Fruit fly (Drosophila melanogaster) whole organism, embryonic: Measurements from ENCODE around the gene ver.

ENCODE experiments used
- Blimp-1 ChIP-seq: fragments of 200-800 bp; sonication (Bioruptor generic); optimal IDR thresholded peaks from 3 replicates; lab custom pipeline; 2018; ENCODE audit warnings: missing biosample characterization, missing genetic modification characterization, mild to moderate bottlenecking, moderate library complexity, missing genetic modification reagents
- CG10979 ChIP-seq: fragments of 200-800 bp; sonication (Bioruptor generic); optimal IDR thresholded peaks from 2 replicates; lab custom pipeline; 2018; ENCODE audit warnings: missing biosample characterization, mild to moderate bottlenecking, missing genetic modification characterization, moderate library complexity
- CG11696 ChIP-seq: fragments of 200-800 bp; sonication (Bioruptor generic); IDR thresholded peaks from 2 replicates; pipeline ENCODE4 v1.3.6; 2022; ENCODE audit warnings: missing biosample characterization, missing genetic modification characterization
- CG17802 ChIP-seq: fragments of 200-800 bp; sonication (Bioruptor generic); optimal IDR thresholded peaks from 2 replicates; lab custom pipeline; 2018; ENCODE audit warnings: missing biosample characterization, mild to moderate bottlenecking, missing genetic modification characterization, moderate library complexity
- CG17912 ChIP-seq: fragments of 200-800 bp; sonication (Bioruptor generic); optimal IDR thresholded peaks from 2 replicates; lab custom pipeline; 2018; ENCODE audit warnings: missing biosample characterization, mild to moderate bottlenecking, missing genetic modification characterization
- CG2116 ChIP-seq: fragments of 200-800 bp; sonication (Bioruptor generic); optimal IDR thresholded peaks from 3 replicates; lab custom pipeline; 2018; ENCODE audit warnings: missing biosample characterization, mild to moderate bottlenecking, missing genetic modification characterization
- CG2120 ChIP-seq: fragments of 200-800 bp; sonication (Bioruptor generic); optimal IDR thresholded peaks from 3 replicates; lab custom pipeline; 2016; ENCODE audit warnings: missing biosample characterization, missing genetic modification characterization
- CG2678 ChIP-seq: fragments of 200-800 bp; sonication (Bioruptor generic); optimal IDR thresholded peaks from 3 replicates; lab custom pipeline; 2019; ENCODE audit warnings: missing biosample characterization, mild to moderate bottlenecking, missing genetic modification characterization, moderate library complexity
- CG30431 ChIP-seq: fragments of 200-800 bp; sonication (Bioruptor generic); optimal IDR thresholded peaks from 2 replicates; lab custom pipeline; 2017; ENCODE audit warnings: missing biosample characterization, missing genetic modification characterization
- CG33213 ChIP-seq: fragments of 200-800 bp; sonication (Bioruptor generic); optimal IDR thresholded peaks from 3 replicates; lab custom pipeline; 2016; ENCODE audit warnings: missing biosample characterization, missing genetic modification characterization
- CG4730 ChIP-seq: fragments of 200-800 bp; sonication (Bioruptor generic); IDR thresholded peaks from 2 replicates; pipeline ENCODE4 v1.3.6; 2022; ENCODE audit warnings: missing biosample characterization, missing genetic modification characterization
- CG6272 ChIP-seq: fragments of 200-800 bp; sonication (Bioruptor generic); IDR thresholded peaks from 2 replicates; pipeline ENCODE4 v1.3.6; 2022; ENCODE audit warnings: missing biosample characterization, missing genetic modification characterization
- CG7556 ChIP-seq: fragments of 200-800 bp; sonication (Bioruptor generic); optimal IDR thresholded peaks from 2 replicates; lab custom pipeline; 2017; ENCODE audit warnings: missing biosample characterization, mild to moderate bottlenecking, missing genetic modification characterization
- CG7963 ChIP-seq: fragments of 200-800 bp; sonication (Bioruptor generic); IDR thresholded peaks from 3 replicates; pipeline ENCODE4 v1.3.6; 2022; ENCODE audit warnings: missing biosample characterization, missing genetic modification characterization; ENCODE audit not compliant: partially characterized antibody
- CG8388 ChIP-seq: fragments of 200-800 bp; sonication (Bioruptor generic); optimal IDR thresholded peaks from 2 replicates; lab custom pipeline; 2019; ENCODE audit warnings: missing biosample characterization, mild to moderate bottlenecking, missing genetic modification characterization, moderate library complexity
- CG9797 ChIP-seq: fragments of 200-800 bp; sonication (Bioruptor generic); optimal IDR thresholded peaks from 3 replicates; lab custom pipeline; 2018; ENCODE audit warnings: missing biosample characterization, mild to moderate bottlenecking, missing genetic modification characterization
- CG9817 ChIP-seq: fragments of 200-800 bp; sonication (Bioruptor generic); optimal IDR thresholded peaks from 2 replicates; lab custom pipeline; 2018; ENCODE audit warnings: missing biosample characterization, mild to moderate bottlenecking, missing genetic modification characterization, moderate library complexity
- CTCF ChIP-seq: fragments of 200-800 bp; sonication (Bioruptor generic); optimal IDR thresholded peaks from 2 replicates; lab custom pipeline; 2017; ENCODE audit warnings: missing biosample characterization, mild to moderate bottlenecking, missing genetic modification characterization, moderate library complexity
- CoRest ChIP-seq: fragments of 200-800 bp; sonication (Bioruptor generic); optimal IDR thresholded peaks from 3 replicates; lab custom pipeline; 2018; ENCODE audit warnings: missing biosample characterization, mild to moderate bottlenecking, missing genetic modification characterization, moderate library complexity
- Deaf1 ChIP-seq: fragments of 200-800 bp; optimal IDR thresholded peaks from 3 replicates; lab custom pipeline; 2019; ENCODE audit warnings: missing biosample characterization, mild to moderate bottlenecking, missing genetic modification characterization, moderate library complexity
- E2f2 ChIP-seq: fragments of 200-800 bp; sonication (Bioruptor generic); IDR thresholded peaks from 2 replicates; pipeline ENCODE4 v1.3.6; 2022; ENCODE audit warnings: missing biosample characterization, missing genetic modification characterization
- Ets65A ChIP-seq: fragments of 200-800 bp; sonication (Bioruptor generic); peaks from one replicate; lab custom pipeline; 2016; ENCODE audit warnings: missing biosample characterization, missing genetic modification characterization
- HLHmδ ChIP-seq: fragments of 200-800 bp; sonication (Bioruptor generic); optimal IDR thresholded peaks from 2 replicates; lab custom pipeline; 2018; ENCODE audit warnings: missing biosample characterization, mild to moderate bottlenecking, missing genetic modification characterization, moderate library complexity
- HmgD ChIP-seq: fragments of 200-800 bp; sonication (Bioruptor generic); optimal IDR thresholded peaks from 3 replicates; lab custom pipeline; 2016; ENCODE audit warnings: missing biosample characterization, missing genetic modification characterization
- Hmx ChIP-seq: fragments of 200-800 bp; sonication (Bioruptor generic); optimal IDR thresholded peaks from 2 replicates; lab custom pipeline; 2016; ENCODE audit warnings: missing biosample characterization, missing genetic modification characterization
- Jarid2 ChIP-seq: fragments of 200-800 bp; sonication (Bioruptor generic); optimal IDR thresholded peaks from 3 replicates; lab custom pipeline; 2017; ENCODE audit warnings: mild to moderate bottlenecking, missing biosample characterization, missing genetic modification reagents, missing genetic modification characterization
- MBD-R2 ChIP-seq: fragments of 200-800 bp; sonication (Bioruptor generic); IDR thresholded peaks from 2 replicates; pipeline ENCODE4 v1.3.6; 2022; ENCODE audit warnings: missing biosample characterization, missing genetic modification characterization
- MTF-1 ChIP-seq: fragments of 200-800 bp; sonication (Bioruptor generic); optimal IDR thresholded peaks from 2 replicates; lab custom pipeline; 2018; ENCODE audit warnings: missing biosample characterization, mild to moderate bottlenecking, missing genetic modification characterization, borderline replicate concordance
- Myb ChIP-seq: fragments of 200-800 bp; sonication (Bioruptor generic); optimal IDR thresholded peaks from 2 replicates; lab custom pipeline; 2016; ENCODE audit warnings: missing biosample characterization, missing genetic modification characterization
- Rfx ChIP-seq: fragments of 200-800 bp; sonication (Bioruptor generic); IDR thresholded peaks from 2 replicates; pipeline ENCODE4 v1.3.6; 2022; ENCODE audit warnings: missing biosample characterization, missing genetic modification characterization
- Scr ChIP-seq: fragments of 200-800 bp; sonication (Bioruptor generic); IDR thresholded peaks from 2 replicates; pipeline ENCODE4 v1.3.6; 2022; ENCODE audit warnings: missing biosample characterization, missing genetic modification characterization; ENCODE audit not compliant: partially characterized antibody
- caup ChIP-seq: fragments of 200-800 bp; sonication (Bioruptor generic); optimal IDR thresholded peaks from 3 replicates; lab custom pipeline; 2017; ENCODE audit warnings: missing biosample characterization, mild to moderate bottlenecking, missing genetic modification characterization, moderate library complexity; ENCODE audit not compliant: severe bottlenecking
- cg ChIP-seq: fragments of 200-800 bp; sonication (Bioruptor generic); optimal IDR thresholded peaks from 3 replicates; lab custom pipeline; 2019; ENCODE audit warnings: missing biosample characterization, mild to moderate bottlenecking, missing genetic modification characterization, moderate library complexity
- da ChIP-seq: fragments of 200-800 bp; sonication (Bioruptor generic); optimal IDR thresholded peaks from 2 replicates; lab custom pipeline; 2016; ENCODE audit warnings: missing biosample characterization, missing genetic modification characterization
- fd96Cb ChIP-seq: fragments of 200-800 bp; sonication (Bioruptor generic); optimal IDR thresholded peaks from 2 replicates; lab custom pipeline; 2018; ENCODE audit warnings: missing biosample characterization, mild to moderate bottlenecking, missing genetic modification characterization, moderate library complexity
- ftz-f1 ChIP-seq: fragments of 200-800 bp; sonication (Bioruptor generic); optimal IDR thresholded peaks from 2 replicates; lab custom pipeline; 2016; ENCODE audit warnings: missing biosample characterization, missing genetic modification characterization
- gem ChIP-seq: fragments of 200-800 bp; sonication (Bioruptor generic); optimal IDR thresholded peaks from 2 replicates; lab custom pipeline; 2019; ENCODE audit warnings: missing biosample characterization, mild to moderate bottlenecking, missing genetic modification characterization, moderate library complexity
- inv ChIP-seq: fragments of 200-800 bp; sonication (Bioruptor generic); IDR thresholded peaks from 2 replicates; pipeline ENCODE4 v1.3.6; 2022; ENCODE audit warnings: missing biosample characterization, missing genetic modification characterization; ENCODE audit not compliant: partially characterized antibody
- knrl ChIP-seq: fragments of 200-800 bp; sonication (Bioruptor generic); IDR thresholded peaks from 3 replicates; pipeline ENCODE4 v1.3.6; 2022; ENCODE audit warnings: missing biosample characterization, missing genetic modification characterization; ENCODE audit not compliant: partially characterized antibody
- mirr ChIP-seq: fragments of 200-800 bp; sonication (Bioruptor generic); optimal IDR thresholded peaks from 3 replicates; lab custom pipeline; 2018; ENCODE audit warnings: missing biosample characterization, mild to moderate bottlenecking, missing genetic modification characterization
- mld ChIP-seq: fragments of 200-800 bp; sonication (Bioruptor generic); IDR thresholded peaks from 3 replicates; pipeline ENCODE4 v1.3.6; 2022; ENCODE audit warnings: missing biosample characterization, missing genetic modification characterization; ENCODE audit not compliant: partially characterized antibody
- nerfin-2 ChIP-seq: fragments of 200-800 bp; sonication (Bioruptor generic); IDR thresholded peaks from 2 replicates; pipeline ENCODE4 v1.3.6; 2022; ENCODE audit warnings: missing biosample characterization, missing genetic modification characterization; ENCODE audit not compliant: partially characterized antibody
- pros ChIP-seq: fragments of 200-800 bp; sonication (Bioruptor generic); optimal IDR thresholded peaks from 3 replicates; lab custom pipeline; 2019; ENCODE audit warnings: missing biosample characterization, mild to moderate bottlenecking, missing genetic modification characterization, moderate library complexity
- pzg ChIP-seq: fragments of 200-800 bp; sonication (Bioruptor generic); optimal IDR thresholded peaks from 3 replicates; lab custom pipeline; 2018; ENCODE audit warnings: missing biosample characterization, mild to moderate bottlenecking, missing genetic modification characterization, moderate library complexity
- rib ChIP-seq: fragments of 200-800 bp; sonication (Bioruptor generic); IDR thresholded peaks from 2 replicates; pipeline ENCODE4 v1.3.6; 2022; ENCODE audit warnings: missing biosample characterization, missing genetic modification characterization
- sna ChIP-seq: fragments of 200-800 bp; sonication (Bioruptor generic); IDR thresholded peaks from 2 replicates; pipeline ENCODE4 v1.3.6; 2022; ENCODE audit warnings: missing biosample characterization, missing genetic modification characterization; ENCODE audit not compliant: partially characterized antibody
- sr ChIP-seq: fragments of 200-800 bp; sonication (Bioruptor generic); IDR thresholded peaks from 3 replicates; pipeline ENCODE4 v1.3.6; 2022; ENCODE audit warnings: missing biosample characterization, missing genetic modification characterization
- stc ChIP-seq: fragments of 200-800 bp; sonication (Bioruptor generic); IDR thresholded peaks from 2 replicates; pipeline ENCODE4 v1.3.6; 2022; ENCODE audit warnings: missing biosample characterization, missing genetic modification characterization
- stwl ChIP-seq: fragments of 200-800 bp; sonication (Bioruptor generic); optimal IDR thresholded peaks from 3 replicates; lab custom pipeline; 2018; ENCODE audit warnings: missing biosample characterization, mild to moderate bottlenecking, missing genetic modification characterization, moderate library complexity
- twi ChIP-seq: fragments of 200-800 bp; optimal IDR thresholded peaks from 2 replicates; lab custom pipeline; 2019; ENCODE audit warnings: missing biosample characterization, mild to moderate bottlenecking, missing genetic modification characterization, moderate library complexity
- wor ChIP-seq: fragments of 200-800 bp; sonication (Bioruptor generic); IDR thresholded peaks from 2 replicates; pipeline ENCODE4 v1.3.6; 2022; ENCODE audit warnings: missing biosample characterization, missing genetic modification characterization

The ver gene

dm6 chr3L:12530044-12530443 is 6.3 kb downstream of the ver start, which contains the start of gene nst (continued):
- TF ChIP-seq caup (GFP tag; lab: Kevin White, UChicago) (peak; percentile 1), CG17802 (peak; percentile 2), E2f2 (GFP tag; lab: Robert Waterston, UW) (peak; percentile 83), HmgD (GFP tag; lab: Kevin White, UChicago) (peak; percentile 23), ftz-f1 (GFP tag; lab: Kevin White, UChicago) (peak; percentile 25), CG2116 (GFP tag; lab: Kevin White, UChicago) (peak; percentile 32), Deaf1 (tag; lab: Kevin White, UChicago) (no peak), mld (GFP tag; lab: Robert Waterston, UW) (0 out of 3 replicates have a peak, but pooled peaks have one; percentile 34), CTCF (GFP tag; lab: Kevin White, UChicago) (peak; percentile 29), nerfin-2 (GFP tag; lab: Robert Waterston, UW) (no peak), pros (GFP tag; lab: Kevin White, UChicago) (no peak), CG7963 (GFP tag; lab: Robert Waterston, UW) (no peak), stwl (tag; lab: Kevin White, UChicago) (peak; percentile 44), Rfx (GFP tag; lab: Robert Waterston, UW) (0 out of 2 replicates have a peak, but pooled peaks have one; percentile 28), pzg (GFP tag; lab: Kevin White, UChicago) (peak; percentile 67), CG4730 (GFP tag; lab: Robert Waterston, UW) (no peak), CG2120 (GFP tag; lab: Kevin White, UChicago) (no peak), Jarid2 (no peak), CG7556 (GFP tag; lab: Kevin White, UChicago) (no peak), gem (tag; lab: Kevin White, UChicago) (peak; percentile 15), Myb (peak; percentile 57), Hmx (GFP tag; lab: Kevin White, UChicago) (no peak), mirr (GFP tag; lab: Kevin White, UChicago) (no peak), CG2678 (tag; lab: Kevin White, UChicago) (peak; percentile 1), CoRest (peak; percentile 17), CG30431 (GFP tag; lab: Kevin White, UChicago) (no peak), cg (GFP tag; lab: Kevin White, UChicago) (no peak), sr (GFP tag; lab: Robert Waterston, UW) (no peak), CG8388 (GFP tag; lab: Kevin White, UChicago) (no peak), knrl (GFP tag; lab: Robert Waterston, UW) (no peak), wor (no peak), fd96Cb (no peak), HLHmδ (GFP tag; lab: Kevin White, UChicago) (no peak), MBD-R2 (peak; percentile 89), da (GFP tag; lab: Kevin White, UChicago) (no peak), sna (no peak), CG33213 (GFP tag; lab: Kevin White, UChicago) (peak; percentile 14), CG17912 (GFP tag; lab: Kevin White, UChicago) (no peak), Blimp-1 (no peak), CG6272 (no peak), CG10979 (tag; lab: Kevin White, UChicago) (no peak), twi (tag; lab: Kevin White, UChicago) (peak; percentile 51), MTF-1 (GFP tag; lab: Kevin White, UChicago) (no peak), CG9817 (tag; lab: Kevin White, UChicago) (peak; percentile 19), rib (no peak), Scr (GFP tag; lab: Robert Waterston, UW) (peak; percentile 40), CG11696 (GFP tag; lab: Robert Waterston, UW) (peak; percentile 94), inv (no peak), Ets65A (GFP tag; lab: Kevin White, UChicago) (peak; percentile 60), stc (GFP tag; lab: Robert Waterston, UW) (no peak), CG9797 (GFP tag; lab: Kevin White, UChicago) (peak; percentile 81)
